Worm (Caenorhabditis elegans) whole organism, L4 larva: Measurements from ENCODE around the gene hpo-29.

ENCODE experiments used
- D1046.2 ChIP-seq: fragments of 200-800 bp; sonication (Bioruptor generic); IDR thresholded peaks from 2 replicates; pipeline ENCODE4 v1.3.6; 2022; ENCODE audit warnings: missing genetic modification characterization, missing compliant biosample characterization
- F44E2.7 ChIP-seq: fragments of 200-800 bp; sonication (Bioruptor generic); IDR thresholded peaks from 2 replicates; pipeline ENCODE4 v2.1.2; 2022; ENCODE audit warnings: missing genetic modification characterization, missing compliant biosample characterization
- R02D3.7 ChIP-seq: fragments of 150-350 bp; sonication (generic microtip); optimal IDR thresholded peaks from 3 replicates; lab custom pipeline; 2014; ENCODE audit warnings: missing biosample characterization, missing genetic modification characterization
- T20F7.1 ChIP-seq: fragments of 200-800 bp; sonication (Bioruptor generic); optimal IDR thresholded peaks from 2 replicates; lab custom pipeline; 2018; ENCODE audit warnings: mild to moderate bottlenecking, missing genetic modification characterization, missing compliant biosample characterization
- T26A8.4 ChIP-seq: fragments of 200-800 bp; sonication (Bioruptor generic); IDR thresholded peaks from 2 replicates; pipeline ENCODE4 v1.3.6; 2022; ENCODE audit warnings: missing genetic modification characterization, missing compliant biosample characterization
- Y105C5A.15 ChIP-seq: fragments of 200-800 bp; sonication (Bioruptor generic); IDR thresholded peaks from 2 replicates; pipeline ENCODE4 v1.3.6; 2022; ENCODE audit warnings: missing genetic modification characterization, missing compliant biosample characterization
- Y48G9A.11 ChIP-seq: fragments of 200-800 bp; sonication (Bioruptor generic); IDR thresholded peaks from 2 replicates; pipeline ENCODE4 v1.3.6; 2022; ENCODE audit warnings: missing genetic modification reagents, missing genetic modification characterization, missing compliant biosample characterization
- Y5F2A.4 ChIP-seq: fragments of 200-800 bp; sonication (Bioruptor generic); optimal IDR thresholded peaks from 2 replicates; lab custom pipeline; 2018; ENCODE audit warnings: mild to moderate bottlenecking, missing genetic modification characterization, missing compliant biosample characterization
- ama-1 ChIP-seq: fragments of 150-350 bp; optimal IDR thresholded peaks from 2 replicates; lab custom pipeline; 2014; ENCODE audit warnings: inconsistent platforms, mixed read lengths
- ceh-28 ChIP-seq: fragments of 150-350 bp; optimal IDR thresholded peaks from 2 replicates; lab custom pipeline; 2014; ENCODE audit warnings: missing biosample characterization, missing genetic modification reagents, missing genetic modification characterization
- ceh-32 ChIP-seq: sonication (generic microtip); optimal IDR thresholded peaks from 2 replicates; lab custom pipeline; 2016; ENCODE audit warnings: mild to moderate bottlenecking, missing genetic modification characterization, missing compliant biosample characterization; ENCODE audit not compliant: poor library complexity
- cey-2 ChIP-seq: sonication (generic microtip); optimal IDR thresholded peaks from 3 replicates; lab custom pipeline; 2017; ENCODE audit warnings: missing genetic modification characterization, mild to moderate bottlenecking, missing compliant biosample characterization, antibody characterized with exemption, borderline replicate concordance; ENCODE audit not compliant: insufficient read depth
- daf-16 ChIP-seq, 3 experiments: sonication (generic microtip); optimal IDR thresholded peaks; 2 replicates each; lab custom pipeline; 2016 to 2017; ENCODE audit warnings: missing genetic modification characterization in 3 of 3, missing genetic modification reagents in 3 of 3, mild to moderate bottlenecking in 2 of 3, missing compliant biosample characterization in 2 of 3, missing biosample characterization in 1 of 3, moderate library complexity in 1 of 3
- dmd-8 ChIP-seq: fragments of 200-800 bp; sonication (Bioruptor generic); IDR thresholded peaks from 2 replicates; pipeline ENCODE4 v1.3.6; 2022; ENCODE audit warnings: missing genetic modification characterization, missing compliant biosample characterization
- dve-1 ChIP-seq: sonication (generic microtip); optimal IDR thresholded peaks from 2 replicates; lab custom pipeline; 2017; ENCODE audit warnings: antibody characterized with exemption, mild to moderate bottlenecking, missing genetic modification characterization, missing compliant biosample characterization; ENCODE audit not compliant: insufficient read depth
- fkh-10 ChIP-seq: fragments of 150-350 bp; optimal IDR thresholded peaks from 2 replicates; lab custom pipeline; 2014; ENCODE audit warnings: missing biosample characterization, missing genetic modification reagents, missing genetic modification characterization
- hif-1 ChIP-seq, 2 experiments: sonication (generic microtip); optimal IDR thresholded peaks; 2 replicates each; lab custom pipeline; 2016 to 2017; ENCODE audit warnings: missing compliant biosample characterization in 2 of 2, missing genetic modification characterization in 2 of 2, missing genetic modification reagents in 2 of 2, missing genotype in 2 of 2, mild to moderate bottlenecking in 1 of 2
- lin-1 ChIP-seq: fragments of 200-800 bp; sonication (Bioruptor generic); IDR thresholded peaks from 2 replicates; pipeline ENCODE4 v1.3.6; 2022; ENCODE audit warnings: missing genetic modification reagents, missing genetic modification characterization, missing compliant biosample characterization
- lin-15B ChIP-seq: fragments of 150-350 bp; sonication (generic microtip); optimal IDR thresholded peaks from 3 replicates; lab custom pipeline; 2014; ENCODE audit warnings: missing biosample characterization, missing genetic modification characterization
- lin-29 ChIP-seq: fragments of 200-800 bp; sonication (Bioruptor generic); IDR thresholded peaks from 2 replicates; pipeline ENCODE4 v1.3.6; 2022; ENCODE audit warnings: missing genetic modification reagents, missing genetic modification characterization, missing compliant biosample characterization
- madf-5 ChIP-seq, 2 experiments: fragments of 200-800 bp; sonication (Bioruptor generic); IDR thresholded peaks; 2 replicates each; pipeline ENCODE4 v1.3.6; 2022; ENCODE audit warnings: missing compliant biosample characterization in 2 of 2, missing genetic modification characterization in 2 of 2
- mdl-1 ChIP-seq, 2 experiments: fragments of 150-350 bp in 1 of 2; sonication (generic microtip) in 1 of 2; optimal IDR thresholded peaks; 2 replicates each; lab custom pipeline; 2014 to 2017; ENCODE audit warnings: missing biosample characterization in 2 of 2, missing genetic modification characterization in 2 of 2
- mdt-29 ChIP-seq: fragments of 200-800 bp; sonication (Bioruptor generic); IDR thresholded peaks from 2 replicates; pipeline ENCODE4 v1.3.6; 2022; ENCODE audit warnings: missing genetic modification reagents, missing genetic modification characterization, missing compliant biosample characterization
- mxl-2 ChIP-seq: fragments of 200-800 bp; sonication (Bioruptor generic); conservative IDR thresholded peaks from 2 replicates; pipeline ENCODE4 v1.3.6; 2022; ENCODE audit warnings: missing genetic modification reagents, missing genetic modification characterization, missing compliant biosample characterization
- nhr-10 ChIP-seq: fragments of 150-350 bp; optimal IDR thresholded peaks from 2 replicates; lab custom pipeline; 2014; ENCODE audit warnings: missing biosample characterization, missing genetic modification characterization
- nhr-25 ChIP-seq: sonication (generic microtip); optimal IDR thresholded peaks from 2 replicates; lab custom pipeline; 2017; ENCODE audit warnings: missing genetic modification characterization, mild to moderate bottlenecking, missing compliant biosample characterization, antibody characterized with exemption, moderate library complexity, borderline replicate concordance; ENCODE audit not compliant: insufficient read depth
- nhr-41 ChIP-seq: fragments of 200-800 bp; sonication (Bioruptor generic); IDR thresholded peaks from 2 replicates; pipeline ENCODE4 v1.3.6; 2022; ENCODE audit warnings: missing genetic modification reagents, missing genetic modification characterization, missing compliant biosample characterization
- nhr-48 ChIP-seq: sonication (generic microtip); optimal IDR thresholded peaks from 2 replicates; lab custom pipeline; 2016; ENCODE audit warnings: mild to moderate bottlenecking, missing genetic modification characterization, missing compliant biosample characterization
- nhr-6 ChIP-seq: fragments of 150-350 bp; optimal IDR thresholded peaks from 2 replicates; lab custom pipeline; 2014; ENCODE audit warnings: missing biosample characterization, missing genetic modification characterization
- php-3 ChIP-seq: fragments of 200-800 bp; sonication (Bioruptor generic); IDR thresholded peaks from 2 replicates; pipeline ENCODE4 v1.3.6; 2022; ENCODE audit warnings: missing genetic modification reagents, missing genetic modification characterization, missing compliant biosample characterization
- rbr-2 ChIP-seq: sonication (generic microtip); optimal IDR thresholded peaks from 2 replicates; lab custom pipeline; 2016; ENCODE audit warnings: missing genotype, missing genetic modification characterization, missing compliant biosample characterization
- saeg-2 ChIP-seq: fragments of 200-800 bp; sonication (Bioruptor generic); IDR thresholded peaks from 2 replicates; pipeline ENCODE4 v1.3.6; 2022; ENCODE audit warnings: missing genetic modification reagents, missing genetic modification characterization, missing compliant biosample characterization
- sdz-12 ChIP-seq: fragments of 200-800 bp; sonication (Bioruptor generic); optimal IDR thresholded peaks from 2 replicates; lab custom pipeline; 2018; ENCODE audit warnings: mild to moderate bottlenecking, missing genetic modification characterization, missing compliant biosample characterization
- skn-1 ChIP-seq: fragments of 150-350 bp; optimal IDR thresholded peaks from 2 replicates; lab custom pipeline; 2014; ENCODE audit warnings: missing biosample characterization, missing genetic modification characterization
- snpc-1.2 ChIP-seq: fragments of 200-800 bp; sonication (Bioruptor generic); IDR thresholded peaks from 2 replicates; pipeline ENCODE4 v1.3.6; 2022; ENCODE audit warnings: missing genetic modification reagents, missing genetic modification characterization, missing compliant biosample characterization
- tag-97 ChIP-seq: fragments of 200-800 bp; sonication (Bioruptor generic); IDR thresholded peaks from 2 replicates; pipeline ENCODE4 v1.3.6; 2022; ENCODE audit warnings: missing genetic modification characterization, missing compliant biosample characterization
- unc-39 ChIP-seq: sonication (generic microtip); optimal IDR thresholded peaks from 2 replicates; lab custom pipeline; 2017; ENCODE audit warnings: missing biosample characterization, missing genetic modification characterization
- unc-62 ChIP-seq, 3 experiments: fragments of 150-350 bp in 1 of 3; sonication (generic microtip); optimal IDR thresholded peaks in 2 of 3; peaks in 1 of 3; 1 replicate in 1 of 3; 2 replicates in 2 of 3; lab custom pipeline; 2014 to 2017; ENCODE audit warnings: missing biosample characterization in 3 of 3, missing genetic modification characterization in 3 of 3, missing genetic modification reagents in 3 of 3, missing genotype in 1 of 3
- zfp-2 ChIP-seq: sonication (generic microtip); optimal IDR thresholded peaks from 2 replicates; lab custom pipeline; 2016; ENCODE audit warnings: mild to moderate bottlenecking, missing genetic modification characterization, missing compliant biosample characterization

Gene hpo-29

ce11 chrIII:235115-235514 lies 529 bp upstream of the hpo-29 start (continued):
- TF ChIP-seq dve-1 (tag; lab: Kevin White, UChicago) (peak; percentile 32), skn-1 (tag; lab: Kevin White, UChicago) (no peak), dmd-8 (GFP tag; lab: Robert Waterston, UW) (no peak), cey-2 (no peak), F44E2.7 (GFP tag; lab: Robert Waterston, UW) (no peak), unc-39 (tag; lab: Kevin White, UChicago) (no peak), mdl-1 (tag; optimal IDR thresholded peaks at IDR 0.05; lab: Kevin White, UChicago) (no peak), hif-1 (tag; optimal IDR thresholded peaks at IDR 0.05; lab: Kevin White, UChicago) (peak in 1 of 2 experiments; percentile 55), nhr-25 (no peak), Y48G9A.11 (peak; percentile 34; the same call in 1 of the 2 replicates), saeg-2 (GFP tag; lab: Robert Waterston, UW) (no peak), lin-29 (GFP tag; lab: Robert Waterston, UW) (no peak), zfp-2 (tag; lab: Kevin White, UChicago) (no peak), Y105C5A.15 (GFP tag; lab: Robert Waterston, UW) (0 out of 2 replicates have a peak, but pooled peaks have one; percentile 22), Y5F2A.4 (no peak), tag-97 (no peak), T20F7.1 (GFP tag; lab: Kevin White, UChicago) (no peak), lin-1 (GFP tag; lab: Robert Waterston, UW) (no peak), lin-15B (tag; lab: Kevin White, UChicago) (no peak), sdz-12 (GFP tag; lab: Kevin White, UChicago) (peak; percentile 50), ceh-32 (no peak), snpc-1.2 (GFP tag; lab: Robert Waterston, UW) (no peak), rbr-2 (tag; lab: Kevin White, UChicago) (peak; percentile 64), ama-1 (lab: Kevin White, UChicago) (no peak), mxl-2 (GFP tag; lab: Robert Waterston, UW) (no peak), T26A8.4 (peak; percentile 74; the same call in 1 of the 2 replicates), nhr-10 (tag; lab: Kevin White, UChicago) (no peak), R02D3.7 (tag; lab: Kevin White, UChicago) (no peak), nhr-48 (tag; lab: Kevin White, UChicago) (no peak), madf-5 (GFP tag; IDR thresholded peaks at IDR 0.05; lab: Robert Waterston, UW) (no peak), D1046.2 (no peak), fkh-10 (GFP tag; lab: Kevin White, UChicago) (no peak), nhr-6 (no peak), daf-16 (GFP tag; optimal IDR thresholded peaks at IDR 0.05; lab: Kevin White, UChicago) (no peak), daf-16 (tag; optimal IDR thresholded peaks at IDR 0.05; lab: Kevin White, UChicago) (no peak), php-3 (GFP tag; lab: Robert Waterston, UW) (no peak), mdt-29 (no peak), unc-62 (GFP tag; optimal IDR thresholded peaks at IDR 0.05 in 1 of 2; lab: Kevin White, UChicago) (peak in 1 of 2 experiments; percentile 95), unc-62 (tag; optimal IDR thresholded peaks at IDR 0.05; lab: Kevin White, UChicago) (no peak)

- no peak for TF ChIP-seq madf-5 (GFP tag; IDR thresholded peaks at IDR 0.05; lab: Robert Waterston, UW)
- peak; percentile 53 for TF ChIP-seq ceh-28
Measured at ce11 chrIII:251410-251809, 15.8 kb downstream of the hpo-29 start.

ce11 chrIII:254235-254634 lies 18.6 kb downstream of the hpo-29 start, which contains the start of gene Y50D7A.3:
Gene Y50D7A.3, plus strand, starts transcription at chrIII:254535.
- TF ChIP-seq nhr-41 (GFP tag; lab: Robert Waterston, UW): no peak
